Worm (Caenorhabditis elegans): Measurements from ENCODE around the gene srh-139.

- no peak for TF ChIP-seq tbx-2 (tag; optimal IDR thresholded peaks at IDR 0.05)
- TF ChIP-seq jun-1 (tag; optimal IDR thresholded peaks at IDR 0.05): no peak
- no peak for TF ChIP-seq ceh-9 (tag; optimal IDR thresholded peaks at IDR 0.05)
- no peak for TF ChIP-seq nhr-11 (tag; optimal IDR thresholded peaks at IDR 0.05)
- TF ChIP-seq ztf-11 (tag; optimal IDR thresholded peaks at IDR 0.05): no peak
- no peak for TF ChIP-seq ama-1 (optimal IDR thresholded peaks at IDR 0.05)
Observed at ce11 chrV:16526858-16527257, 43.1 kb downstream of the srh-139 start, which contains the start of gene F36D3.8.

All from whole organism, L3 larva.